Fruit fly (Drosophila melanogaster): ENCODE data around the gene CG42586.

The CG42586 gene

DNA sequence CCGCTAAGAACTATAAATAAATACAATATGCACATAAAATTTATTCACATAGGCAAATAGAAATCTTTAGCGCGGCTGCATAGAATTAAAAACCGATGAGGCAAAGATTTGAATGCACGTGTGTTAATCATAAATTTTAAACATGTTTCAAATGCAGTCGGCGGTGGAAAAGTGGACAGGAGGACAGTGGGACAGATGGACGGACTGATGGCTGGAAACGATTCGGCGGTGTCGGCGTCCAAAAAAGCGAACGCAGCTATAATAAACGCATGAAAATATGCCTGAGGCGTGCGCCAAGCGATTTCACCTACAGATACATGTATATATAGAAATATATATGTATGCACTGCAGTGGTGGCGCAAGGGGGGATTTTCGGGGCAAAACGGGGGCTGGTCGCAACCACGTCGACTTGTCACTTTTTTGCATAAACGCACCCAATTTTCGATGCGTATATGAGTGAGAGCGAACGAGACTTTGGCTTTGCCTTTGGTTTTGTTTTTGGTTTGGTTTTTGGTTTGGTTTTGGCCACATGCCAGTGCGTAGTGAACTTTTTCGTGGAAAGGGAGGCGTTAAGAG, 42.1 kb downstream of the CG42586 start (continued):
- TF ChIP-seq Hr78 (GFP tag; optimal IDR thresholded peaks at IDR 0.05) (peak in 1 of 2 experiments; percentile 10), CG1529 (GFP tag; optimal IDR thresholded peaks at IDR 0.05) (no peak), fu2 (GFP tag; optimal IDR thresholded peaks at IDR 0.05) (no peak), Xrp1 (GFP tag; IDR thresholded peaks at IDR 0.05) (no peak), en (GFP tag; optimal IDR thresholded peaks at IDR 0.05) (no peak), nau (GFP tag; optimal IDR thresholded peaks at IDR 0.05) (peak; percentile 30), rib (GFP tag; IDR thresholded peaks at IDR 0.05) (no peak), crc (GFP tag; optimal IDR thresholded peaks at IDR 0.05) (no peak), CG12219 (GFP tag; optimal IDR thresholded peaks at IDR 0.05) (no peak), Jarid2 (GFP tag; optimal IDR thresholded peaks at IDR 0.05) (no peak), bcd (GFP tag; optimal IDR thresholded peaks at IDR 0.05) (no peak), CG7745 (tag; optimal IDR thresholded peaks at IDR 0.05) (no peak), oc (tag; optimal IDR thresholded peaks at IDR 0.05) (no peak), dan (GFP tag; IDR thresholded peaks at IDR 0.05) (no peak), Aef1 (GFP tag; IDR thresholded peaks at IDR 0.05) (no peak), pzg (GFP tag; optimal IDR thresholded peaks at IDR 0.05) (no peak), crol (GFP tag; IDR thresholded peaks at IDR 0.05) (peak; percentile 68), bbx (GFP tag; IDR thresholded peaks at IDR 0.05; ENCODE audit: partially characterized antibody) (no peak), abd-A (tag; optimal IDR thresholded peaks at IDR 0.05) (peak; percentile 67), CG43689 (GFP tag; IDR thresholded peaks at IDR 0.05) (no peak), ato (GFP tag; IDR thresholded peaks at IDR 0.05; ENCODE audit: partially characterized antibody) (no peak), Ets65A (GFP tag) (peak; percentile 16), CG8290 (GFP tag; optimal IDR thresholded peaks at IDR 0.05) (no peak), CG8290 (tag; optimal IDR thresholded peaks at IDR 0.05) (no peak), HHEX (GFP tag; optimal IDR thresholded peaks at IDR 0.05) (no peak), CG1233 (GFP tag; optimal IDR thresholded peaks at IDR 0.05) (no peak), ATbp (GFP tag; optimal IDR thresholded peaks at IDR 0.05) (no peak), CG1792 (GFP tag; optimal IDR thresholded peaks at IDR 0.05) (no peak), eyg (GFP tag; optimal IDR thresholded peaks at IDR 0.05) (no peak), CG7357 (GFP tag; IDR thresholded peaks at IDR 0.05) (no peak), B-H1 (GFP tag; IDR thresholded peaks at IDR 0.05) (no peak), CG10321 (GFP tag; IDR thresholded peaks at IDR 0.05) (no peak), luna (GFP tag; optimal IDR thresholded peaks at IDR 0.05) (no peak), YL-1 (GFP tag; optimal IDR thresholded peaks at IDR 0.05) (no peak), CG15514 (GFP tag; optimal IDR thresholded peaks at IDR 0.05) (no peak), CG31365 (tag; optimal IDR thresholded peaks at IDR 0.05) (no peak), Ptx1 (GFP tag; IDR thresholded peaks at IDR 0.05) (no peak), Mad (GFP tag; optimal IDR thresholded peaks at IDR 0.05) (no peak), CG2202 (tag; optimal IDR thresholded peaks at IDR 0.05) (no peak), ci (GFP tag; IDR thresholded peaks at IDR 0.05) (0 out of 3 replicates have a peak, but pooled peaks have one; percentile 17), sqz (GFP tag; optimal IDR thresholded peaks at IDR 0.05) (no peak), CG13296 (GFP tag; optimal IDR thresholded peaks at IDR 0.05) (no peak), CG4730 (GFP tag; IDR thresholded peaks at IDR 0.05) (no peak), knrl (GFP tag; IDR thresholded peaks at IDR 0.05; ENCODE audit: partially characterized antibody) (no peak), Dad (GFP tag; optimal IDR thresholded peaks at IDR 0.05) (no peak), CG34224 (GFP tag; IDR thresholded peaks at IDR 0.05; ENCODE audit: partially characterized antibody) (0 out of 3 replicates have a peak, but pooled peaks have one; percentile 14), hth (optimal IDR thresholded peaks at IDR 0.05) (no peak), mld (GFP tag; IDR thresholded peaks at IDR 0.05; ENCODE audit: partially characterized antibody) (no peak), CG12769 (tag; optimal IDR thresholded peaks at IDR 0.05) (peak; percentile 36), sisA (GFP tag; IDR thresholded peaks at IDR 0.05) (no peak), Side (GFP tag; optimal IDR thresholded peaks at IDR 0.05) (no peak)

Data from whole organism, embryonic.